Fruit fly (Drosophila melanogaster) whole organism, adult: ENCODE data around the gene Prosalpha3T.
A peak's percentile ranks its signal among the peaks of the same experiment; 100 is the strongest.

Experiments
- CG11617 ChIP-seq: fragments of 200-800 bp; sonication (Bioruptor generic); optimal IDR thresholded peaks from 2 replicates; lab custom pipeline; 2017; ENCODE audit warnings: mild to moderate bottlenecking, missing biosample characterization, missing genetic modification reagents, missing genetic modification characterization
- CG12768 ChIP-seq: fragments of 200-800 bp; sonication (Bioruptor generic); optimal IDR thresholded peaks from 2 replicates; lab custom pipeline; 2017; ENCODE audit warnings: missing biosample characterization, missing genetic modification characterization, mild to moderate bottlenecking, moderate library complexity, missing genetic modification reagents
- CG14711 ChIP-seq: fragments of 200-800 bp; sonication (Bioruptor generic); optimal IDR thresholded peaks from 2 replicates; lab custom pipeline; 2018; ENCODE audit warnings: missing biosample characterization, mild to moderate bottlenecking, missing genetic modification characterization, moderate library complexity
- CG1620 ChIP-seq: fragments of 200-800 bp; sonication (Bioruptor generic); optimal IDR thresholded peaks from 2 replicates; lab custom pipeline; 2016; ENCODE audit warnings: missing biosample characterization, missing genetic modification characterization
- CG33017 ChIP-seq: fragments of 200-800 bp; sonication (Bioruptor generic); optimal IDR thresholded peaks from 2 replicates; lab custom pipeline; 2018; ENCODE audit warnings: missing biosample characterization, mild to moderate bottlenecking, missing genetic modification characterization, moderate library complexity
- CG5204 ChIP-seq: fragments of 200-800 bp; sonication (Bioruptor generic); optimal IDR thresholded peaks from 2 replicates; lab custom pipeline; 2016; ENCODE audit warnings: missing biosample characterization, missing genetic modification characterization
- CG7045 ChIP-seq: fragments of 200-800 bp; sonication (Bioruptor generic); optimal IDR thresholded peaks from 2 replicates; lab custom pipeline; 2017; ENCODE audit warnings: missing biosample characterization, mild to moderate bottlenecking, missing genetic modification characterization
- CG7101 ChIP-seq: fragments of 200-800 bp; sonication (Bioruptor generic); optimal IDR thresholded peaks from 2 replicates; lab custom pipeline; 2018; ENCODE audit warnings: missing biosample characterization, mild to moderate bottlenecking, missing genetic modification characterization, moderate library complexity
- Clk ChIP-seq: fragments of 200-800 bp; sonication (Bioruptor generic); optimal IDR thresholded peaks from 2 replicates; lab custom pipeline; 2017; ENCODE audit warnings: missing biosample characterization, missing genetic modification characterization
- Crg-1 ChIP-seq: fragments of 200-800 bp; sonication (Bioruptor generic); optimal IDR thresholded peaks from 2 replicates; lab custom pipeline; 2016; ENCODE audit warnings: missing biosample characterization, missing genetic modification characterization
- Hr96 ChIP-seq: fragments of 200-800 bp; sonication (Bioruptor generic); optimal IDR thresholded peaks from 2 replicates; lab custom pipeline; 2016; ENCODE audit warnings: missing biosample characterization, missing genetic modification characterization
- Mnt ChIP-seq: fragments of 200-800 bp; sonication (Bioruptor generic); optimal IDR thresholded peaks from 2 replicates; lab custom pipeline; 2016; ENCODE audit warnings: missing biosample characterization, mild to moderate bottlenecking, missing genetic modification characterization
- bab1 ChIP-seq: fragments of 200-800 bp; sonication (Bioruptor generic); optimal IDR thresholded peaks from 3 replicates; lab custom pipeline; 2019; ENCODE audit warnings: missing biosample characterization, mild to moderate bottlenecking, missing genetic modification characterization, moderate library complexity
- cic ChIP-seq: fragments of 200-800 bp; sonication (Bioruptor generic); optimal IDR thresholded peaks from 2 replicates; lab custom pipeline; 2017; ENCODE audit warnings: missing biosample characterization, mild to moderate bottlenecking, missing genetic modification characterization, moderate library complexity
- cnc ChIP-seq, 2 experiments: fragments of >200 bp; optimal IDR thresholded peaks; 2 replicates each; lab custom pipeline; 2017
- kay ChIP-seq: fragments of 200-800 bp; sonication (Bioruptor generic); peaks from one replicate; lab custom pipeline; 2016; ENCODE audit warnings: missing biosample characterization, missing genetic modification characterization, borderline replicate concordance
- ovo ChIP-seq: fragments of 200-800 bp; sonication (Bioruptor generic); optimal IDR thresholded peaks from 2 replicates; lab custom pipeline; 2016; ENCODE audit warnings: missing biosample characterization, missing genetic modification characterization
- pad ChIP-seq: fragments of 200-800 bp; sonication (Bioruptor generic); optimal IDR thresholded peaks from 3 replicates; lab custom pipeline; 2017; ENCODE audit warnings: missing biosample characterization, missing genetic modification characterization, mild to moderate bottlenecking, moderate library complexity, missing genetic modification reagents
- tj ChIP-seq: fragments of 200-800 bp; sonication (Bioruptor generic); optimal IDR thresholded peaks from 3 replicates; lab custom pipeline; 2017; ENCODE audit warnings: missing biosample characterization, mild to moderate bottlenecking, missing genetic modification characterization, moderate library complexity
- toe ChIP-seq: fragments of 200-800 bp; sonication (Bioruptor generic); optimal IDR thresholded peaks from 2 replicates; lab custom pipeline; 2016; ENCODE audit warnings: missing biosample characterization, missing genetic modification characterization

The Prosalpha3T gene

dm6 chr3R:31127357-31127775 is 4.2 kb upstream of the Prosalpha3T start:
- TF ChIP-seq kay (GFP tag; lab: Kevin White, UChicago): peak; percentile 94
- peak; percentile 17 for TF ChIP-seq CG33017
- TF ChIP-seq cic (GFP tag; lab: Kevin White, UChicago): peak; percentile 72
- no peak for TF ChIP-seq pad (GFP tag; lab: Kevin White, UChicago)
- no peak for TF ChIP-seq Clk (GFP tag; lab: Kevin White, UChicago)
- peak; percentile 41 for TF ChIP-seq CG7101 (tag; lab: Kevin White, UChicago)
- TF ChIP-seq bab1 (GFP tag; lab: Kevin White, UChicago): peak; percentile 17
- TF ChIP-seq ovo (GFP tag; lab: Kevin White, UChicago): no peak

DNA sequence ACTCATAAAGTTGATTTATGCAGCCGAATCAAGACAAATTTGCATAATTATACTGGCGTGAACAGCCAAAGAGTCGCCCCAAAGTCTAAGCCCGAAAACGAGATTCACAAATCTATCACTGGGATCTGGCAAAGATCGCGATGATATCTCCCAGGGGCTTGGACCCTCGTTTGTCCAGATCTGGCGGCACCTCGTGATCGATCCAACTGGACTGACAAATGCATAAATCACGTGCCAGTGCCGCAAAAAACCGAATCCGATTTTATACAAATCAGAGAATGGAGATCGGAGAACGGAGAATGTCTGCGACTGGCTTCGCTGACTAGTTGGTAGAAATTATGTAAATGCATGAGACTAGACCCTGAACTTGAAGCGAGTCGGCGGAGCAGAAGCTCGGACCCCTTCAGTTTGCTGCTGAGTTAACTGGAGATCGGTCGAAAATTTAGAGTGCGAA is 2.6 kb upstream of the Prosalpha3T start, which contains the start of gene CG15554:
TSS of gene CG15554 (plus strand) at position 404 of the 454 bp plus-strand sequence.
- no peak for TF ChIP-seq ovo (GFP tag; lab: Kevin White, UChicago)
- no peak for TF ChIP-seq cnc (optimal IDR thresholded peaks at IDR 0.05; lab: Kevin White, UChicago)
- TF ChIP-seq cic (GFP tag; lab: Kevin White, UChicago): no peak
- no peak for TF ChIP-seq Hr96 (GFP tag; lab: Kevin White, UChicago)
- no peak for TF ChIP-seq CG11617
- TF ChIP-seq Mnt: no peak
- TF ChIP-seq CG33017: no peak
- TF ChIP-seq Crg-1 (GFP tag; lab: Kevin White, UChicago): no peak
- no peak for TF ChIP-seq kay (GFP tag; lab: Kevin White, UChicago)
- TF ChIP-seq toe: no peak
- no peak for TF ChIP-seq CG14711
- TF ChIP-seq CG7045 (GFP tag; lab: Kevin White, UChicago): no peak
- TF ChIP-seq bab1 (GFP tag; lab: Kevin White, UChicago): no peak
- TF ChIP-seq CG5204 (GFP tag; lab: Kevin White, UChicago): no peak
- no peak for TF ChIP-seq CG7101 (tag; lab: Kevin White, UChicago)
- TF ChIP-seq tj (GFP tag; lab: Kevin White, UChicago): no peak
- no peak for TF ChIP-seq Clk (GFP tag; lab: Kevin White, UChicago)
- no peak for TF ChIP-seq CG1620 (GFP tag; lab: Kevin White, UChicago)

dm6 chr3R:31119854-31120423 is 3.3 kb downstream of the Prosalpha3T start:
- TF ChIP-seq kay (GFP tag; lab: Kevin White, UChicago) (peak; percentile 31), Mnt (no peak)

DNA sequence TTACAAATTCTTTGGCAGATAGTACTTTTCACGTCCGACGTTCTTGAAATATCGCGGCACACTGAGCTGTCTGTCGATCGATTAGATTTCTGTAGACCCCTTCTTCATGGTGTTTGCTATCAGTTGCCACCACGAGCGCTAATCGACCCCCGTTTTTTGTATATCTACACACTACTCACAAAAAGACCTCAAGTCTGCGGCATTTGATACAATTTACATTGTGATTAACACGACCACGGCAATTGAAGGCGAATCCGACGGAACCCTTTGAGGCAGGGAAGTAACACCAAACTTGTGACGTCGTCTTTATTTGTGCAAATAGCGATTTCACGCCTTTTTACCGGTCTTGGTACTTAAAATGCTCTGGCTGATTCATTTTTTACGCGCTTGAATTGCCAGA is 14.1 kb downstream of the Prosalpha3T start, which contains the start of gene Mayo:
TSS of gene Mayo (minus strand) at position 66 of the 400 bp plus-strand sequence.
- TF ChIP-seq Hr96 (GFP tag; lab: Kevin White, UChicago) (no peak), CG7101 (tag; lab: Kevin White, UChicago) (no peak), kay (GFP tag; lab: Kevin White, UChicago) (peak; percentile 59), cic (GFP tag; lab: Kevin White, UChicago) (peak; percentile 10)

- TF ChIP-seq Crg-1 (GFP tag; lab: Kevin White, UChicago): no peak
- TF ChIP-seq cic (GFP tag; lab: Kevin White, UChicago): no peak
- TF ChIP-seq pad (GFP tag; lab: Kevin White, UChicago): no peak
- TF ChIP-seq kay (GFP tag; lab: Kevin White, UChicago): no peak
- no peak for TF ChIP-seq cnc (optimal IDR thresholded peaks at IDR 0.05; lab: Kevin White, UChicago)
- no peak for TF ChIP-seq CG5204 (GFP tag; lab: Kevin White, UChicago)
- no peak for TF ChIP-seq tj (GFP tag; lab: Kevin White, UChicago)
- TF ChIP-seq Hr96 (GFP tag; lab: Kevin White, UChicago): no peak
- no peak for TF ChIP-seq ovo (GFP tag; lab: Kevin White, UChicago)
- no peak for TF ChIP-seq Mnt
- TF ChIP-seq bab1 (GFP tag; lab: Kevin White, UChicago): no peak
- no peak for TF ChIP-seq CG11617
- no peak for TF ChIP-seq CG12768 (GFP tag; lab: Kevin White, UChicago)
- no peak for TF ChIP-seq Clk (GFP tag; lab: Kevin White, UChicago)
These were observed 22.1 kb downstream of the Prosalpha3T start, which contains the start of gene CG15553 for dm6 chr3R:31101069-31101468. TSS of gene CG15553 (minus strand) at chr3R:31101169.

DNA sequence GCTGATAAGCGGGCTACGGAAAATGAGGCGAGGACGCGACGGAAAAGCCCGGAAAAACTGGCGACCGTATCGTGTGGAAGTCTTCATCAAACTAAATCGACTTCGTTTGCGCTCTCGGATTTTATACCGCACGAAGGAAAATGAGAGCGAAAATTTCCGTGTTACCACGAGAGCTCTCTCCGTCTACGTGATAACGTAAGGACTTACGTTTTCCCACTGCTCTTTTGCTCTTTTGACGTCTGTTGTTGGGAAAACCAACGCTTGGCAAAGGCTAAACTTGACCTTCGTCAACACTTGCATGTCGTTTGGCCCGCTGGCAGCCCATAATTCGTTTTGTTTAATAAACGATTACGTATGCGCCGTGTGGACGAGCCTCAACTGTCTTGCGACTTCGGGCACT is 26.0 kb downstream of the Prosalpha3T start, which contains the start of gene CG11317:
TSS of gene CG11317 (minus strand) at position 101 of the 400 bp plus-strand sequence.
- TF ChIP-seq tj (GFP tag; lab: Kevin White, UChicago) (no peak), CG1620 (GFP tag; lab: Kevin White, UChicago) (no peak), CG7045 (GFP tag; lab: Kevin White, UChicago) (no peak), CG14711 (no peak), CG12768 (GFP tag; lab: Kevin White, UChicago) (no peak), cnc (optimal IDR thresholded peaks at IDR 0.05; lab: Kevin White, UChicago) (no peak), CG5204 (GFP tag; lab: Kevin White, UChicago) (no peak), ovo (GFP tag; lab: Kevin White, UChicago) (no peak), kay (GFP tag; lab: Kevin White, UChicago) (no peak), Crg-1 (GFP tag; lab: Kevin White, UChicago) (no peak), toe (no peak), Hr96 (GFP tag; lab: Kevin White, UChicago) (no peak), cic (GFP tag; lab: Kevin White, UChicago) (no peak), bab1 (GFP tag; lab: Kevin White, UChicago) (no peak), pad (GFP tag; lab: Kevin White, UChicago) (no peak), Clk (GFP tag; lab: Kevin White, UChicago) (no peak), CG7101 (tag; lab: Kevin White, UChicago) (no peak)
